Fruit fly (Drosophila melanogaster): ENCODE results near the gene CG6974.

Gene CG6974

dm6 chr3R:15117765-15118164 is 38.7 kb upstream of the CG6974 start (continued):
- peak; percentile 39 for TF ChIP-seq nau (GFP tag; optimal IDR thresholded peaks at IDR 0.05)
- TF ChIP-seq CG3847 (GFP tag; IDR thresholded peaks at IDR 0.05) = no peak
- no peak for TF ChIP-seq da (GFP tag; optimal IDR thresholded peaks at IDR 0.05)
- no peak for TF ChIP-seq trh (GFP tag; optimal IDR thresholded peaks at IDR 0.05)
- no peak for TF ChIP-seq Tbp (GFP tag; optimal IDR thresholded peaks at IDR 0.05)
- no peak for TF ChIP-seq tin (GFP tag; optimal IDR thresholded peaks at IDR 0.05)
- TF ChIP-seq CG43689 (GFP tag; IDR thresholded peaks at IDR 0.05) = no peak
- no peak for TF ChIP-seq CG4360 (GFP tag; IDR thresholded peaks at IDR 0.05)
- peak; percentile 40 for TF ChIP-seq Dek (tag; optimal IDR thresholded peaks at IDR 0.05)
- no peak for TF ChIP-seq esg (GFP tag; conservative IDR thresholded peaks at IDR 0.05)
- TF ChIP-seq CG14860 (GFP tag; IDR thresholded peaks at IDR 0.05; ENCODE audit: partially characterized antibody) = no peak
- TF ChIP-seq br (optimal IDR thresholded peaks at IDR 0.05) = no peak
- no peak for TF ChIP-seq CG11085 (GFP tag; IDR thresholded peaks at IDR 0.05)
- 0 out of 2 replicates have a peak, but pooled peaks have one; percentile 24 for TF ChIP-seq CG32772 (GFP tag; IDR thresholded peaks at IDR 0.05)
- no peak for TF ChIP-seq dimm (GFP tag; IDR thresholded peaks at IDR 0.05)
- TF ChIP-seq CG11696 (GFP tag; IDR thresholded peaks at IDR 0.05) = no peak
- TF ChIP-seq ems (GFP tag; optimal IDR thresholded peaks at IDR 0.05) = no peak
- TF ChIP-seq Blimp-1 (GFP tag; optimal IDR thresholded peaks at IDR 0.05) = peak; percentile 47
- TF ChIP-seq wor (GFP tag; IDR thresholded peaks at IDR 0.05) = no peak
- no peak for TF ChIP-seq CG8944 (GFP tag; optimal IDR thresholded peaks at IDR 0.05)
- TF ChIP-seq CG10267 (tag; optimal IDR thresholded peaks at IDR 0.05) = peak; percentile 14
- TF ChIP-seq row (GFP tag; IDR thresholded peaks at IDR 0.05) = peak; percentile 45
- TF ChIP-seq CG14710 (tag; optimal IDR thresholded peaks at IDR 0.05) = no peak
- no peak for TF ChIP-seq CG7928 (GFP tag; optimal IDR thresholded peaks at IDR 0.05)
- peak; percentile 4 for TF ChIP-seq Xbp1 (GFP tag; optimal IDR thresholded peaks at IDR 0.05)
- TF ChIP-seq CG12744 (GFP tag; optimal IDR thresholded peaks at IDR 0.05) = no peak
- TF ChIP-seq CG11560 (tag; IDR thresholded peaks at IDR 0.05) = no peak
- no peak for TF ChIP-seq Ets97D (GFP tag; optimal IDR thresholded peaks at IDR 0.05)
- no peak for TF ChIP-seq C15 (GFP tag; IDR thresholded peaks at IDR 0.05)
- TF ChIP-seq CG18619 (GFP tag; optimal IDR thresholded peaks at IDR 0.05) = no peak
- no peak for TF ChIP-seq Dip3 (GFP tag; optimal IDR thresholded peaks at IDR 0.05)
- TF ChIP-seq Atf6 (GFP tag; IDR thresholded peaks at IDR 0.05) = no peak
- no peak for TF ChIP-seq ara (GFP tag; IDR thresholded peaks at IDR 0.05)
- TF ChIP-seq CG13894 (tag; optimal IDR thresholded peaks at IDR 0.05) = peak; percentile 53
- no peak for TF ChIP-seq CG17912 (GFP tag; optimal IDR thresholded peaks at IDR 0.05)
- no peak for TF ChIP-seq Dip2 (GFP tag; IDR thresholded peaks at IDR 0.05)
- TF ChIP-seq az2 (GFP tag; optimal IDR thresholded peaks at IDR 0.05) = peak; percentile 16
- no peak for TF ChIP-seq CG4854 (GFP tag; optimal IDR thresholded peaks at IDR 0.05)
- no peak for TF ChIP-seq wek (GFP tag; optimal IDR thresholded peaks at IDR 0.05)
- TF ChIP-seq CG18262 (tag; optimal IDR thresholded peaks at IDR 0.05) = peak; percentile 41
- no peak for TF ChIP-seq pfk (GFP tag; optimal IDR thresholded peaks at IDR 0.05)
- no peak for TF ChIP-seq Sry-β (GFP tag; optimal IDR thresholded peaks at IDR 0.05)
- TF ChIP-seq CG7372 (GFP tag; IDR thresholded peaks at IDR 0.05) = no peak
- TF ChIP-seq emc (GFP tag; optimal IDR thresholded peaks at IDR 0.05) = no peak
- peak; percentile 46 for TF ChIP-seq oc (tag; optimal IDR thresholded peaks at IDR 0.05)
- peak in 1 of 2 experiments; percentile 39 for TF ChIP-seq bsh (GFP tag; optimal IDR thresholded peaks at IDR 0.05)
- no peak for TF ChIP-seq Vsx1 (GFP tag; optimal IDR thresholded peaks at IDR 0.05)
- TF ChIP-seq CG9727 (GFP tag; optimal IDR thresholded peaks at IDR 0.05) = no peak
- TF ChIP-seq hkb (optimal IDR thresholded peaks at IDR 0.05) = no peak
- TF ChIP-seq hkb (GFP tag; IDR thresholded peaks at IDR 0.05) = peak; percentile 42; the same call in 1 of the 2 replicates
- no peak for TF ChIP-seq odd (GFP tag; optimal IDR thresholded peaks at IDR 0.05)
- no peak for TF ChIP-seq CG10462 (GFP tag; optimal IDR thresholded peaks at IDR 0.05)
- no peak for TF ChIP-seq wdn (GFP tag; IDR thresholded peaks at IDR 0.05)

Measured in whole organism, embryonic.